Fruit fly (Drosophila melanogaster) whole organism, embryonic: Measurements from ENCODE around the gene CG34148.

Experiments used
- Atf-2 ChIP-seq: fragments of 200-800 bp; sonication (Bioruptor generic); optimal IDR thresholded peaks from 2 replicates; lab custom pipeline; 2016; ENCODE audit warnings: missing biosample characterization, missing genetic modification characterization
- B-H2 ChIP-seq: fragments of 200-800 bp; sonication (Bioruptor generic); optimal IDR thresholded peaks from 2 replicates; lab custom pipeline; 2018; ENCODE audit warnings: missing biosample characterization, mild to moderate bottlenecking, missing genetic modification characterization
- CG10267 ChIP-seq: fragments of 200-800 bp; sonication (Bioruptor generic); optimal IDR thresholded peaks from 2 replicates; lab custom pipeline; 2018; ENCODE audit warnings: missing biosample characterization, mild to moderate bottlenecking, missing genetic modification characterization, moderate library complexity
- CG11695 ChIP-seq: fragments of 200-800 bp; sonication (Bioruptor generic); IDR thresholded peaks from 3 replicates; pipeline ENCODE4 v1.3.6; 2022; ENCODE audit warnings: missing biosample characterization, missing genetic modification characterization
- CG12071 ChIP-seq: fragments of 200-800 bp; sonication (Bioruptor generic); optimal IDR thresholded peaks from 3 replicates; lab custom pipeline; 2018; ENCODE audit warnings: missing biosample characterization, mild to moderate bottlenecking, missing genetic modification characterization
- CG12942 ChIP-seq: fragments of 200-800 bp; sonication (Bioruptor generic); optimal IDR thresholded peaks from 3 replicates; lab custom pipeline; 2016; ENCODE audit warnings: missing biosample characterization, missing genetic modification characterization
- CG13894 ChIP-seq: fragments of 200-800 bp; sonication (Bioruptor generic); optimal IDR thresholded peaks from 3 replicates; lab custom pipeline; 2018; ENCODE audit warnings: missing biosample characterization, mild to moderate bottlenecking, missing genetic modification characterization, moderate library complexity
- CG14860 ChIP-seq: fragments of 200-800 bp; sonication (Bioruptor generic); IDR thresholded peaks from 3 replicates; pipeline ENCODE4 v1.3.6; 2022; ENCODE audit warnings: missing biosample characterization, missing genetic modification characterization; ENCODE audit not compliant: partially characterized antibody
- CG15073 ChIP-seq: fragments of 200-800 bp; sonication (Bioruptor generic); optimal IDR thresholded peaks from 2 replicates; lab custom pipeline; 2016; ENCODE audit warnings: missing biosample characterization, missing genetic modification characterization
- CG16813 ChIP-seq: fragments of 200-800 bp; sonication (Bioruptor generic); IDR thresholded peaks from 3 replicates; pipeline ENCODE4 v1.3.6; 2022; ENCODE audit warnings: missing biosample characterization, missing genetic modification characterization; ENCODE audit not compliant: partially characterized antibody
- CG16863 ChIP-seq: fragments of 200-800 bp; sonication (Bioruptor generic); optimal IDR thresholded peaks from 3 replicates; lab custom pipeline; 2016; ENCODE audit warnings: missing biosample characterization, missing genetic modification characterization
- CG18599 ChIP-seq: fragments of 200-800 bp; sonication (Bioruptor generic); optimal IDR thresholded peaks from 3 replicates; lab custom pipeline; 2017; ENCODE audit warnings: missing biosample characterization, missing genetic modification characterization, mild to moderate bottlenecking, moderate library complexity, missing genetic modification reagents
- CG31365 ChIP-seq: fragments of 200-800 bp; sonication (Bioruptor generic); optimal IDR thresholded peaks from 2 replicates; lab custom pipeline; 2018; ENCODE audit warnings: missing biosample characterization, mild to moderate bottlenecking, missing genetic modification characterization
- CG3847 ChIP-seq: fragments of 200-800 bp; sonication (Bioruptor generic); IDR thresholded peaks from 2 replicates; pipeline ENCODE4 v1.3.6; 2022; ENCODE audit warnings: missing biosample characterization, missing genetic modification characterization
- CG6683 ChIP-seq: fragments of 200-800 bp; sonication (Bioruptor generic); optimal IDR thresholded peaks from 2 replicates; lab custom pipeline; 2017; ENCODE audit warnings: missing biosample characterization, mild to moderate bottlenecking, missing genetic modification characterization, missing genetic modification reagents
- CG7928 ChIP-seq: fragments of 200-800 bp; sonication (Bioruptor generic); optimal IDR thresholded peaks from 2 replicates; lab custom pipeline; 2017; ENCODE audit warnings: missing biosample characterization, mild to moderate bottlenecking, missing genetic modification characterization
- CG7963 ChIP-seq: fragments of 200-800 bp; sonication (Bioruptor generic); IDR thresholded peaks from 3 replicates; pipeline ENCODE4 v1.3.6; 2022; ENCODE audit warnings: missing biosample characterization, missing genetic modification characterization; ENCODE audit not compliant: partially characterized antibody
- CG9817 ChIP-seq: fragments of 200-800 bp; sonication (Bioruptor generic); optimal IDR thresholded peaks from 2 replicates; lab custom pipeline; 2018; ENCODE audit warnings: missing biosample characterization, mild to moderate bottlenecking, missing genetic modification characterization, moderate library complexity
- D19B ChIP-seq: fragments of 200-800 bp; sonication (Bioruptor generic); optimal IDR thresholded peaks from 2 replicates; lab custom pipeline; 2017; ENCODE audit warnings: missing biosample characterization, mild to moderate bottlenecking, missing genetic modification characterization
- Dll ChIP-seq: fragments of 200-800 bp; sonication (Bioruptor generic); IDR thresholded peaks from 4 replicates; pipeline ENCODE4 v1.3.6; 2022; ENCODE audit warnings: missing biosample characterization, missing genetic modification characterization; ENCODE audit not compliant: partially characterized antibody
- Dref ChIP-seq: fragments of 200-800 bp; sonication (Bioruptor generic); IDR thresholded peaks from 2 replicates; pipeline ENCODE4 v1.3.6; 2022; ENCODE audit warnings: missing biosample characterization, missing genetic modification characterization
- Ets65A ChIP-seq: fragments of 200-800 bp; sonication (Bioruptor generic); peaks from one replicate; lab custom pipeline; 2016; ENCODE audit warnings: missing biosample characterization, missing genetic modification characterization
- GATAe ChIP-seq: fragments of 200-800 bp; sonication (Bioruptor generic); conservative IDR thresholded peaks from 2 replicates; pipeline ENCODE4 v1.3.6; 2022; ENCODE audit warnings: missing biosample characterization, missing genetic modification characterization
- Hmr ChIP-seq: fragments of 200-800 bp; sonication (Bioruptor generic); optimal IDR thresholded peaks from 3 replicates; lab custom pipeline; 2017; ENCODE audit warnings: mild to moderate bottlenecking, missing biosample characterization, missing genetic modification reagents, missing genetic modification characterization
- Lhr ChIP-seq: fragments of 200-800 bp; sonication (Bioruptor generic); optimal IDR thresholded peaks from 3 replicates; lab custom pipeline; 2017; ENCODE audit warnings: mild to moderate bottlenecking, missing biosample characterization, missing genetic modification reagents, missing genetic modification characterization
- Mad ChIP-seq: fragments of 200-800 bp; sonication (Bioruptor generic); optimal IDR thresholded peaks from 2 replicates; lab custom pipeline; 2016; ENCODE audit warnings: missing biosample characterization, missing genetic modification characterization
- Mes4 ChIP-seq: fragments of 200-800 bp; sonication (Bioruptor generic); optimal IDR thresholded peaks from 2 replicates; lab custom pipeline; 2016; ENCODE audit warnings: missing biosample characterization, missing genetic modification characterization
- NC2β ChIP-seq: fragments of 200-800 bp; sonication (Bioruptor generic); optimal IDR thresholded peaks from 2 replicates; lab custom pipeline; 2016; ENCODE audit warnings: missing biosample characterization, missing genetic modification characterization
- NFAT ChIP-seq: fragments of 200-800 bp; sonication (Bioruptor generic); IDR thresholded peaks from 2 replicates; pipeline ENCODE4 v1.3.6; 2022; ENCODE audit warnings: missing biosample characterization, missing genetic modification characterization
- Pdp1 ChIP-seq, 2 experiments: fragments of 200-800 bp; sonication (Bioruptor generic); optimal IDR thresholded peaks; 3 replicates each; lab custom pipeline; 2016; ENCODE audit warnings: missing biosample characterization in 2 of 2, missing genetic modification characterization in 2 of 2, mild to moderate bottlenecking in 1 of 2, moderate library complexity in 1 of 2
- Poxn ChIP-seq: fragments of 200-800 bp; sonication (Bioruptor generic); IDR thresholded peaks from 2 replicates; pipeline ENCODE4 v1.3.6; 2022; ENCODE audit warnings: missing biosample characterization, missing genetic modification characterization
- Sox102F ChIP-seq: fragments of 200-800 bp; sonication (Bioruptor generic); optimal IDR thresholded peaks from 2 replicates; lab custom pipeline; 2018; ENCODE audit warnings: missing biosample characterization, mild to moderate bottlenecking, missing genetic modification characterization, moderate library complexity
- ab ChIP-seq: fragments of 200-800 bp; sonication (Bioruptor generic); optimal IDR thresholded peaks from 2 replicates; lab custom pipeline; 2016; ENCODE audit warnings: missing biosample characterization, missing genetic modification characterization
- ap ChIP-seq: fragments of 200-800 bp; sonication (Bioruptor generic); IDR thresholded peaks from 2 replicates; pipeline ENCODE4 v1.3.6; 2022; ENCODE audit warnings: missing biosample characterization, missing genetic modification characterization
- ase ChIP-seq: fragments of 200-800 bp; sonication (Bioruptor generic); IDR thresholded peaks from 3 replicates; pipeline ENCODE4 v1.3.6; 2022; ENCODE audit warnings: missing biosample characterization, missing genetic modification characterization
- chm ChIP-seq: fragments of 200-800 bp; sonication (Bioruptor generic); IDR thresholded peaks from 2 replicates; pipeline ENCODE4 v1.3.6; 2022; ENCODE audit warnings: missing biosample characterization, missing genetic modification characterization
- crol ChIP-seq: fragments of 200-800 bp; sonication (Bioruptor generic); IDR thresholded peaks from 2 replicates; pipeline ENCODE4 v1.3.6; 2022; ENCODE audit warnings: missing biosample characterization, missing genetic modification characterization
- crp ChIP-seq, 2 experiments: fragments of 200-800 bp; sonication (Bioruptor generic); optimal IDR thresholded peaks; 2 replicates in 1 of 2; 3 replicates in 1 of 2; lab custom pipeline; 2017; ENCODE audit warnings: missing biosample characterization in 2 of 2, missing genetic modification characterization in 2 of 2, mild to moderate bottlenecking in 1 of 2, moderate library complexity in 1 of 2
- dm ChIP-seq: fragments of 200-800 bp; sonication (Bioruptor generic); optimal IDR thresholded peaks from 3 replicates; lab custom pipeline; 2016; ENCODE audit warnings: missing biosample characterization, missing genetic modification characterization
- eve ChIP-seq, 2 experiments: fragments of >200 bp; optimal IDR thresholded peaks; 2 replicates each; lab custom pipeline; 2017; ENCODE audit warnings: missing biosample characterization in 2 of 2, missing genetic modification characterization in 2 of 2
- fu2 ChIP-seq: fragments of 200-800 bp; sonication (Bioruptor generic); optimal IDR thresholded peaks from 2 replicates; lab custom pipeline; 2016; ENCODE audit warnings: missing biosample characterization, missing genetic modification characterization
- gro ChIP-seq: fragments of 200-800 bp; sonication (Bioruptor generic); optimal IDR thresholded peaks from 2 replicates; lab custom pipeline; 2016; ENCODE audit warnings: missing biosample characterization, missing genetic modification characterization
- org-1 ChIP-seq: fragments of 200-800 bp; sonication (Bioruptor generic); optimal IDR thresholded peaks from 2 replicates; lab custom pipeline; 2017; ENCODE audit warnings: missing biosample characterization, missing genetic modification characterization
- pros ChIP-seq: fragments of 200-800 bp; sonication (Bioruptor generic); optimal IDR thresholded peaks from 3 replicates; lab custom pipeline; 2019; ENCODE audit warnings: missing biosample characterization, mild to moderate bottlenecking, missing genetic modification characterization, moderate library complexity
- psq ChIP-seq: fragments of 200-800 bp; sonication (Bioruptor generic); optimal IDR thresholded peaks from 2 replicates; lab custom pipeline; 2017; ENCODE audit warnings: missing biosample characterization, missing genetic modification characterization
- ranshi ChIP-seq: fragments of 200-800 bp; sonication (Bioruptor generic); IDR thresholded peaks from 2 replicates; pipeline ENCODE4 v1.3.6; 2022; ENCODE audit warnings: missing biosample characterization, missing genetic modification characterization
- repo ChIP-seq: fragments of 200-800 bp; sonication (Bioruptor generic); optimal IDR thresholded peaks from 2 replicates; lab custom pipeline; 2016; ENCODE audit warnings: missing biosample characterization, missing genetic modification characterization
- sqz ChIP-seq: fragments of 200-800 bp; sonication (Bioruptor generic); optimal IDR thresholded peaks from 3 replicates; lab custom pipeline; 2018; ENCODE audit warnings: missing biosample characterization, mild to moderate bottlenecking, missing genetic modification characterization
- sr ChIP-seq: fragments of 200-800 bp; sonication (Bioruptor generic); IDR thresholded peaks from 3 replicates; pipeline ENCODE4 v1.3.6; 2022; ENCODE audit warnings: missing biosample characterization, missing genetic modification characterization
- zen ChIP-seq: fragments of 200-800 bp; sonication (Bioruptor generic); optimal IDR thresholded peaks from 3 replicates; lab custom pipeline; 2018; ENCODE audit warnings: missing biosample characterization, mild to moderate bottlenecking, missing genetic modification characterization, moderate library complexity

CG34148 gene

dm6 chr3R:21886861-21887587, 8.5 kb upstream of the CG34148 start, which contains the start of the genes CG6678 and dnd (continued):
- TF ChIP-seq CG11695 (GFP tag; lab: Robert Waterston, UW): no peak
- TF ChIP-seq CG10267: peak; percentile 68
- TF ChIP-seq crol (GFP tag; lab: Robert Waterston, UW): peak; percentile 92
- no peak for TF ChIP-seq eve (GFP tag; optimal IDR thresholded peaks at IDR 0.05; lab: Kevin White, UChicago)
- TF ChIP-seq CG13894 (tag; lab: Kevin White, UChicago): no peak
- TF ChIP-seq CG7963 (GFP tag; lab: Robert Waterston, UW): no peak
- TF ChIP-seq NFAT (GFP tag; lab: Robert Waterston, UW): peak; percentile 59; the same call in 1 of the 2 replicates
- no peak for TF ChIP-seq ase
- no peak for TF ChIP-seq CG16863 (GFP tag; lab: Kevin White, UChicago)
- TF ChIP-seq Dref (GFP tag; lab: Robert Waterston, UW): peak; percentile 60
- peak; percentile 14 for TF ChIP-seq CG31365
- TF ChIP-seq CG16813: no peak
- no peak for TF ChIP-seq GATAe (GFP tag; lab: Robert Waterston, UW)
- no peak for TF ChIP-seq CG15073 (GFP tag; lab: Kevin White, UChicago)
- 0 out of 3 replicates have a peak, but pooled peaks have one; percentile 3 for TF ChIP-seq sr
- no peak for TF ChIP-seq CG6683 (GFP tag; lab: Kevin White, UChicago)
- TF ChIP-seq Mes4 (GFP tag; lab: Kevin White, UChicago): no peak
- TF ChIP-seq NC2β (GFP tag; lab: Kevin White, UChicago): no peak
- TF ChIP-seq Sox102F (GFP tag; lab: Kevin White, UChicago): no peak
- TF ChIP-seq repo (GFP tag; lab: Kevin White, UChicago): no peak
- peak in 1 of 2 experiments; percentile 81 for TF ChIP-seq Pdp1 (GFP tag; optimal IDR thresholded peaks at IDR 0.05; lab: Kevin White, UChicago)
- TF ChIP-seq CG12071 (GFP tag; lab: Kevin White, UChicago): no peak
- no peak for TF ChIP-seq fu2
- no peak for TF ChIP-seq dm
- TF ChIP-seq pros (GFP tag; lab: Kevin White, UChicago): no peak
- TF ChIP-seq CG12942 (GFP tag; lab: Kevin White, UChicago): no peak
- peak; percentile 37; the same call in 1 of the 4 replicates for TF ChIP-seq Dll (GFP tag; lab: Robert Waterston, UW)
- TF ChIP-seq CG3847 (GFP tag; lab: Robert Waterston, UW): no peak
- TF ChIP-seq Mad (GFP tag; lab: Kevin White, UChicago): no peak
- no peak for TF ChIP-seq CG7928 (GFP tag; lab: Kevin White, UChicago)
- no peak for TF ChIP-seq CG9817 (tag; lab: Kevin White, UChicago)
- TF ChIP-seq D19B (GFP tag; lab: Kevin White, UChicago): no peak
- TF ChIP-seq B-H2 (GFP tag; lab: Kevin White, UChicago): no peak
- peak in 1 of 2 experiments; percentile 28 for TF ChIP-seq crp (GFP tag; optimal IDR thresholded peaks at IDR 0.05; lab: Kevin White, UChicago)
- no peak for TF ChIP-seq ranshi (GFP tag; lab: Robert Waterston, UW)
- no peak for TF ChIP-seq org-1 (GFP tag; lab: Kevin White, UChicago)
- no peak for TF ChIP-seq gro (GFP tag; lab: Kevin White, UChicago)
- no peak for TF ChIP-seq sqz (GFP tag; lab: Kevin White, UChicago)
- no peak for TF ChIP-seq CG18599 (GFP tag; lab: Kevin White, UChicago)
- TF ChIP-seq ap (GFP tag; lab: Robert Waterston, UW): no peak
- TF ChIP-seq Poxn (GFP tag; lab: Robert Waterston, UW): no peak
- no peak for TF ChIP-seq zen (tag; lab: Kevin White, UChicago)
- TF ChIP-seq CG14860 (GFP tag; lab: Robert Waterston, UW): no peak
- no peak for TF ChIP-seq Atf-2 (GFP tag; lab: Kevin White, UChicago)
- TF ChIP-seq psq: no peak
- TF ChIP-seq chm: no peak
- TF ChIP-seq Ets65A: no peak
- no peak for TF ChIP-seq Lhr (GFP tag; lab: Kevin White, UChicago)
- no peak for TF ChIP-seq Hmr
- TF ChIP-seq ab (GFP tag; lab: Kevin White, UChicago): no peak
